Worm (Caenorhabditis elegans): ENCODE data around the gene srz-25.

The srz-25 gene

ce11 chrV:17540295-17540694 is at the start of gene srz-25:
TSS of gene srz-25 (plus strand) at chrV:17540595.
- TF ChIP-seq odd-2 (tag; optimal IDR thresholded peaks at IDR 0.05) (no peak), fax-1 (tag; optimal IDR thresholded peaks at IDR 0.05) (no peak), tbx-2 (tag; optimal IDR thresholded peaks at IDR 0.05) (no peak), unc-55 (GFP tag; optimal IDR thresholded peaks at IDR 0.05) (no peak), elt-4 (tag; optimal IDR thresholded peaks at IDR 0.05) (no peak), ceh-24 (tag; optimal IDR thresholded peaks at IDR 0.05) (no peak), pag-3 (tag; optimal IDR thresholded peaks at IDR 0.05; ENCODE audit: borderline replicate concordance) (no peak), ceh-48 (tag; optimal IDR thresholded peaks at IDR 0.05) (no peak), pha-2 (tag; optimal IDR thresholded peaks at IDR 0.05) (no peak), unc-86 (tag; optimal IDR thresholded peaks at IDR 0.05) (no peak), ceh-45 (GFP tag; IDR thresholded peaks at IDR 0.05) (no peak), zip-5 (tag; optimal IDR thresholded peaks at IDR 0.05) (no peak), sox-4 (tag; optimal IDR thresholded peaks at IDR 0.05) (no peak), rnt-1 (tag; optimal IDR thresholded peaks at IDR 0.05) (no peak), pros-1 (tag; optimal IDR thresholded peaks at IDR 0.05) (no peak), pat-9 (tag; optimal IDR thresholded peaks at IDR 0.05) (no peak), ztf-16 (tag; optimal IDR thresholded peaks at IDR 0.05) (no peak), ama-1 (optimal IDR thresholded peaks at IDR 0.05) (no peak), hlh-15 (tag; optimal IDR thresholded peaks at IDR 0.05) (no peak)

ce11 chrV:17493732-17494131 is 46.7 kb upstream of the srz-25 start, which contains the start of gene fbxa-102:
TSS of gene fbxa-102 (minus strand) at chrV:17493832.
- no peak for TF ChIP-seq pros-1 (tag; optimal IDR thresholded peaks at IDR 0.05)
- no peak for TF ChIP-seq ceh-30 (tag; optimal IDR thresholded peaks at IDR 0.05)
- TF ChIP-seq F13H6.1 (tag; optimal IDR thresholded peaks at IDR 0.05), result no peak
- no peak for TF ChIP-seq tbx-7 (tag; optimal IDR thresholded peaks at IDR 0.05)
- no peak for TF ChIP-seq odd-2 (tag; optimal IDR thresholded peaks at IDR 0.05)
- TF ChIP-seq K02D7.2 (tag; optimal IDR thresholded peaks at IDR 0.05), result no peak
- no peak for TF ChIP-seq tbx-2 (tag; optimal IDR thresholded peaks at IDR 0.05)
- no peak for TF ChIP-seq dmd-4 (tag; optimal IDR thresholded peaks at IDR 0.05; ENCODE audit: borderline replicate concordance)
- no peak for TF ChIP-seq ceh-48 (tag; optimal IDR thresholded peaks at IDR 0.05)
- TF ChIP-seq ceh-45 (GFP tag; IDR thresholded peaks at IDR 0.05), result no peak
- no peak for TF ChIP-seq pat-9 (tag; optimal IDR thresholded peaks at IDR 0.05)
- TF ChIP-seq ceh-34 (tag; optimal IDR thresholded peaks at IDR 0.05), result no peak
- TF ChIP-seq unc-3 (GFP tag; conservative IDR thresholded peaks at IDR 0.05), result no peak
- no peak for TF ChIP-seq unc-3 (tag; optimal IDR thresholded peaks at IDR 0.05)
- TF ChIP-seq ceh-31 (tag; optimal IDR thresholded peaks at IDR 0.05), result no peak
- no peak for TF ChIP-seq rnt-1 (tag; optimal IDR thresholded peaks at IDR 0.05)
- no peak for TF ChIP-seq ceh-18 (tag; optimal IDR thresholded peaks at IDR 0.05)
- no peak for TF ChIP-seq C38D4.7 (GFP tag; optimal IDR thresholded peaks at IDR 0.05)
- TF ChIP-seq elt-2 (tag; optimal IDR thresholded peaks at IDR 0.05), result no peak
- no peak for TF ChIP-seq ets-4 (tag; optimal IDR thresholded peaks at IDR 0.05)
- TF ChIP-seq hlh-8 (tag; optimal IDR thresholded peaks at IDR 0.05), result no peak

ce11 chrV:17496071-17496470 is 44.3 kb upstream of the srz-25 start, which contains the start of gene srh-118:
TSS of gene srh-118 (minus strand) at chrV:17496171.
- TF ChIP-seq madf-2 (tag; optimal IDR thresholded peaks at IDR 0.05) (no peak), hlh-13 (GFP tag; optimal IDR thresholded peaks at IDR 0.05) (no peak), rnt-1 (tag; optimal IDR thresholded peaks at IDR 0.05) (no peak), pax-1 (tag; optimal IDR thresholded peaks at IDR 0.05) (no peak), mec-3 (tag; optimal IDR thresholded peaks at IDR 0.05; ENCODE audit: borderline replicate concordance) (no peak), dve-1 (tag; optimal IDR thresholded peaks at IDR 0.05) (no peak), tbx-7 (tag; optimal IDR thresholded peaks at IDR 0.05) (no peak), pag-3 (tag; optimal IDR thresholded peaks at IDR 0.05; ENCODE audit: borderline replicate concordance) (no peak), ref-2 (tag; optimal IDR thresholded peaks at IDR 0.05) (no peak), pqm-1 (tag; optimal IDR thresholded peaks at IDR 0.05) (no peak), Y22D7AL.16 (tag; optimal IDR thresholded peaks at IDR 0.05) (no peak), syd-9 (tag; optimal IDR thresholded peaks at IDR 0.05) (no peak)

Measured in whole organism, late embryonic.